Worm (Caenorhabditis elegans) whole organism, L4 larva: ENCODE data around the gene str-231.

Experiments used
- hif-1 ChIP-seq, 2 experiments: sonication (generic microtip); optimal IDR thresholded peaks; 2 replicates each; lab custom pipeline; 2016 to 2017; ENCODE audit warnings: missing compliant biosample characterization in 2 of 2, missing genetic modification characterization in 2 of 2, missing genetic modification reagents in 2 of 2, missing genotype in 2 of 2, mild to moderate bottlenecking in 1 of 2
- jun-1 ChIP-seq: fragments of 150-350 bp; optimal IDR thresholded peaks from 2 replicates; lab custom pipeline; 2014; ENCODE audit warnings: missing biosample characterization, missing genetic modification reagents, missing genetic modification characterization

DNA sequence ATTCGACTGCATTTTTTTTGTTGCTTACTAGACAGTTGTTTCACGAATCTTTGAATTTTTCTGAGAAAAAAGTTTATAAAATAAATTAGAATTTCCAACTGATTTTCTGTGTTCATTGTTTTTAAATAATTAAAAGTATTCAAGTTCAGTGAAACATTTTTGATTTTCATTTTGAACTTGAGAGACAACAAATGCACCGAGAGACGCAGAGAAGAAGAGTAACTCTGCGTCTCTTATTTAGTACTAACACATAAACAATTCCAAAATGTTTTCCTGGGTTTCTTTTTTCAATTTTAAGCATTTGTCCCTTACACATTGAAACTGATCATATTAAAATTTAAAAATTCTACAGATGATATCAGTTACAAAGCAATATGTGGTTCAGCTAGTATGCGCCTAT, 47.9 kb downstream of the str-231 start:
- TF ChIP-seq jun-1 (tag; lab: Kevin White, UChicago) (no peak), hif-1 (tag; optimal IDR thresholded peaks at IDR 0.05; lab: Kevin White, UChicago) (no peak)
